Worm (Caenorhabditis elegans) whole organism, L3 larva: ENCODE data around the gene Y41G9A.5.

Experiments
- nhr-76 ChIP-seq: fragments of 150-350 bp; sonication (generic microtip); optimal IDR thresholded peaks from 5 replicates; lab custom pipeline; 2014; ENCODE audit warnings: missing biosample characterization, missing genetic modification characterization
- nhr-77 ChIP-seq: fragments of 150-350 bp; optimal IDR thresholded peaks from 2 replicates; lab custom pipeline; 2014; ENCODE audit warnings: missing biosample characterization, missing genetic modification characterization
- skn-1 ChIP-seq: fragments of 150-350 bp; optimal IDR thresholded peaks from 2 replicates; lab custom pipeline; 2014; ENCODE audit warnings: missing biosample characterization, missing genetic modification characterization
- unc-62 ChIP-seq: fragments of 150-350 bp; sonication (generic microtip); optimal IDR thresholded peaks from 4 replicates; lab custom pipeline; 2014; ENCODE audit warnings: missing biosample characterization, missing genetic modification reagents, missing genetic modification characterization
- ztf-11 ChIP-seq: fragments of 150-350 bp; optimal IDR thresholded peaks from 2 replicates; lab custom pipeline; 2014; ENCODE audit warnings: missing biosample characterization, missing genetic modification characterization
- ztf-4 ChIP-seq: fragments of 150-350 bp; optimal IDR thresholded peaks from 2 replicates; lab custom pipeline; 2014; ENCODE audit warnings: missing biosample characterization, missing genetic modification characterization

DNA sequence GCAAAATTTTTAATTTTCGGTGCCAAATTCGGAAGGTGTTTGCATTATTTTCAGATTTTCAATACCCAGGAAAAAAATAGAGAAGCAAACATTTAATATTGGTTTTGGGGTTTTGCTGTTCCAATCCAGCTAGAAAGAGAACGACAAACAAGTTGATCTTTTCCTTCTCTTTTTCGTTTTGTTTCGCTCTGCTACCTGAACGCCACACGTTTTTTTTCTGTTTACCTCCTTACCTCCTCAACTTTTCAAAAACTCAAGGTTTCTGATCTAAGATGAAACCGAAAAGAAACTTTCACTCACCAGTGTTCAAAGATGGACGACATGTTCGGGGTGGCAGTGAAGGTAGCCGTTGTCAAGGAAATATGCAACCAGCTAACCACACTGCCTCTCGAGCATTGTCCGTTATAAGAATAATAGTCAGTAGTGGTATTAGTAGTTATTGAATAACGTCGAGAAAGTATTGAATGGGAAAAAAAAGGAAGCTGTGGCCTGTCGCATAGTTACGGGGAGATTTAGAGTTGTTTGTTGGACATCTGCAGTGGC lies 23.1 kb downstream of the Y41G9A.5 start:
- no peak for TF ChIP-seq ztf-4 (tag; lab: Kevin White, UChicago)
- TF ChIP-seq ztf-11 (tag; lab: Kevin White, UChicago), result no peak
- TF ChIP-seq unc-62 (GFP tag; lab: Kevin White, UChicago), result no peak
- TF ChIP-seq skn-1, result no peak
- no peak for TF ChIP-seq nhr-76
- TF ChIP-seq nhr-77 (tag; lab: Kevin White, UChicago), result no peak
